Worm (Caenorhabditis elegans) whole organism, L4 larva: ENCODE data around the gene sfa-1.
"Not testable (repeated sequence)": the region's sequence is repeated elsewhere in the genome, so short reads cannot be mapped to it uniquely, and the experiment has no call there.

Experiments used
- R02D3.7 ChIP-seq: fragments of 150-350 bp; sonication (generic microtip); optimal IDR thresholded peaks from 3 replicates; lab custom pipeline; 2014; ENCODE audit warnings: missing biosample characterization, missing genetic modification characterization
- Y5F2A.4 ChIP-seq: fragments of 200-800 bp; sonication (Bioruptor generic); optimal IDR thresholded peaks from 2 replicates; lab custom pipeline; 2018; ENCODE audit warnings: mild to moderate bottlenecking, missing genetic modification characterization, missing compliant biosample characterization
- ceh-28 ChIP-seq: fragments of 150-350 bp; optimal IDR thresholded peaks from 2 replicates; lab custom pipeline; 2014; ENCODE audit warnings: missing biosample characterization, missing genetic modification reagents, missing genetic modification characterization
- ceh-44 ChIP-seq: fragments of 200-800 bp; sonication (Bioruptor generic); IDR thresholded peaks from 2 replicates; pipeline ENCODE4 v1.3.6; 2022; ENCODE audit warnings: missing genetic modification reagents, missing genetic modification characterization, missing compliant biosample characterization
- ces-1 ChIP-seq: fragments of 150-350 bp; sonication (generic microtip); optimal IDR thresholded peaks from 4 replicates; lab custom pipeline; 2014; ENCODE audit warnings: missing biosample characterization, missing genetic modification reagents, missing genetic modification characterization
- hif-1 ChIP-seq, 2 experiments: sonication (generic microtip); optimal IDR thresholded peaks; 2 replicates each; lab custom pipeline; 2016 to 2017; ENCODE audit warnings: missing compliant biosample characterization in 2 of 2, missing genetic modification characterization in 2 of 2, missing genetic modification reagents in 2 of 2, missing genotype in 2 of 2, mild to moderate bottlenecking in 1 of 2
- nhr-76 ChIP-seq: fragments of 150-350 bp; optimal IDR thresholded peaks from 2 replicates; lab custom pipeline; 2014; ENCODE audit warnings: missing biosample characterization, missing genetic modification characterization
- pqm-1 ChIP-seq: sonication (generic microtip); optimal IDR thresholded peaks from 2 replicates; lab custom pipeline; 2017; ENCODE audit warnings: missing biosample characterization, missing genetic modification characterization
- set-16 ChIP-seq: fragments of 200-800 bp; sonication (Bioruptor generic); IDR thresholded peaks from 2 replicates; pipeline ENCODE4 v1.3.6; 2022; ENCODE audit warnings: missing genetic modification reagents, missing genetic modification characterization, missing compliant biosample characterization
- unc-130 ChIP-seq: sonication (generic microtip); optimal IDR thresholded peaks from 2 replicates; lab custom pipeline; 2016; ENCODE audit warnings: missing genetic modification reagents, missing genetic modification characterization, missing compliant biosample characterization
- zip-2 ChIP-seq: fragments of 150-350 bp; optimal IDR thresholded peaks from 2 replicates; lab custom pipeline; 2014; ENCODE audit warnings: missing biosample characterization, missing genetic modification characterization

ce11 chrIV:17064937-17065336, 45.8 kb downstream of the sfa-1 start, which contains the start of gene Y116A8C.465:
- not testable (repeated sequence) for TF ChIP-seq ces-1 (GFP tag; lab: Kevin White, UChicago); zip-2 (tag; lab: Kevin White, UChicago); pqm-1; hif-1 (tag; optimal IDR thresholded peaks at IDR 0.05; lab: Kevin White, UChicago); Y5F2A.4 (GFP tag; lab: Kevin White, UChicago); set-16 (GFP tag; lab: Robert Waterston, UW); R02D3.7 (tag; lab: Kevin White, UChicago); ceh-28; unc-130 (GFP tag; lab: Kevin White, UChicago); ceh-44 (GFP tag; lab: Robert Waterston, UW); nhr-76
